Worm (Caenorhabditis elegans) whole organism, L2 larva: ENCODE data around the gene AH10.4.

Source experiments
- R02D3.7 ChIP-seq: fragments of 150-350 bp; optimal IDR thresholded peaks from 2 replicates; lab custom pipeline; 2014; ENCODE audit warnings: missing biosample characterization, missing genetic modification characterization
- egl-27 ChIP-seq: sonication (generic microtip); optimal IDR thresholded peaks from 3 replicates; lab custom pipeline; 2017; ENCODE audit warnings: missing biosample characterization, missing genetic modification reagents, missing genetic modification characterization
- elt-3 ChIP-seq: sonication (generic microtip); optimal IDR thresholded peaks from 2 replicates; lab custom pipeline; 2017; ENCODE audit warnings: missing biosample characterization, missing genetic modification characterization
- fos-1 ChIP-seq: fragments of 150-350 bp; optimal IDR thresholded peaks from 2 replicates; lab custom pipeline; 2014; ENCODE audit warnings: missing biosample characterization, missing genetic modification characterization
- lin-11 ChIP-seq: fragments of 150-350 bp; sonication (generic microtip); optimal IDR thresholded peaks from 2 replicates; lab custom pipeline; 2014; ENCODE audit warnings: missing biosample characterization, missing genetic modification characterization, inconsistent platforms, mixed read lengths
- nhr-129 ChIP-seq: fragments of 150-350 bp; optimal IDR thresholded peaks from 2 replicates; lab custom pipeline; 2014; ENCODE audit warnings: missing biosample characterization, missing genetic modification characterization
- nhr-237 ChIP-seq: fragments of 150-350 bp; optimal IDR thresholded peaks from 2 replicates; lab custom pipeline; 2014; ENCODE audit warnings: missing biosample characterization, missing genetic modification characterization
- nhr-6 ChIP-seq: fragments of 150-350 bp; optimal IDR thresholded peaks from 2 replicates; lab custom pipeline; 2014; ENCODE audit warnings: missing biosample characterization, missing genetic modification characterization
- peb-1 ChIP-seq: fragments of 150-350 bp; optimal IDR thresholded peaks from 2 replicates; lab custom pipeline; 2014; ENCODE audit warnings: missing biosample characterization, missing genetic modification characterization
- snpc-4 ChIP-seq: fragments of 150-350 bp; optimal IDR thresholded peaks from 2 replicates; lab custom pipeline; 2014; ENCODE audit warnings: missing biosample characterization, missing genetic modification characterization
- unc-62 ChIP-seq: fragments of 150-350 bp; optimal IDR thresholded peaks from 2 replicates; lab custom pipeline; 2014; ENCODE audit warnings: missing biosample characterization, missing genetic modification reagents, missing genetic modification characterization
- zag-1 ChIP-seq: fragments of 150-350 bp; optimal IDR thresholded peaks from 2 replicates; lab custom pipeline; 2014; ENCODE audit warnings: missing biosample characterization, missing genetic modification characterization
- ztf-4 ChIP-seq: fragments of 150-350 bp; optimal IDR thresholded peaks from 2 replicates; lab custom pipeline; 2014; ENCODE audit warnings: missing biosample characterization, missing genetic modification characterization

ce11 chrV:14136152-14136551 lies 1.5 kb downstream of the AH10.4 start:
- peak; percentile 92 for TF ChIP-seq nhr-129
- TF ChIP-seq snpc-4 (tag; lab: Kevin White, UChicago): peak; percentile 12
- no peak for TF ChIP-seq nhr-6 (tag; lab: Kevin White, UChicago)
- TF ChIP-seq R02D3.7: no peak
- no peak for TF ChIP-seq unc-62 (GFP tag; lab: Kevin White, UChicago)
- peak; percentile 87 for TF ChIP-seq fos-1
- no peak for TF ChIP-seq ztf-4
- TF ChIP-seq elt-3 (tag; lab: Kevin White, UChicago): no peak
- TF ChIP-seq nhr-237 (tag; lab: Kevin White, UChicago): no peak
- TF ChIP-seq zag-1: peak; percentile 31
- TF ChIP-seq peb-1: no peak
- TF ChIP-seq egl-27 (tag; lab: Kevin White, UChicago): peak; percentile 76
- TF ChIP-seq lin-11 (tag; lab: Kevin White, UChicago): no peak
